Fruit fly (Drosophila melanogaster): Measurements from ENCODE around the gene MME1.

- no peak for TF ChIP-seq Myc (optimal IDR thresholded peaks at IDR 0.05)
- no peak for TF ChIP-seq Sin3A (optimal IDR thresholded peaks at IDR 0.05)
- TF ChIP-seq psq (optimal IDR thresholded peaks at IDR 0.05): no peak
- no peak for TF ChIP-seq h (optimal IDR thresholded peaks at IDR 0.05)
- no peak for TF ChIP-seq insv (optimal IDR thresholded peaks at IDR 0.05)
Observed at dm6 chr2L:6998736-6999135, 28.6 kb upstream of the MME1 start.
